Worm (Caenorhabditis elegans): ENCODE measurements around the gene grsp-3.

ce11 chrIV:7156356-7156755 is 24.6 kb upstream of the grsp-3 start, which contains the start of gene maph-9:
- TF ChIP-seq ceh-63 (GFP tag; optimal IDR thresholded peaks at IDR 0.05) (no peak), ces-1 (GFP tag; optimal IDR thresholded peaks at IDR 0.05) (no peak), mef-2 (tag; optimal IDR thresholded peaks at IDR 0.05) (no peak), snpc-4 (tag; optimal IDR thresholded peaks at IDR 0.05) (no peak), ceh-82 (tag; optimal IDR thresholded peaks at IDR 0.05) (no peak), elt-3 (tag; optimal IDR thresholded peaks at IDR 0.05) (no peak), pag-3 (tag; optimal IDR thresholded peaks at IDR 0.05; ENCODE audit: borderline replicate concordance, insufficient read depth) (no peak), unc-62 (GFP tag; optimal IDR thresholded peaks at IDR 0.05) (no peak), nhr-12 (tag; optimal IDR thresholded peaks at IDR 0.05) (no peak), hpl-2 (GFP tag; optimal IDR thresholded peaks at IDR 0.05) (no peak), lsy-2 (tag; optimal IDR thresholded peaks at IDR 0.05) (peak in 1 of 2 experiments; percentile 39), rnt-1 (tag; optimal IDR thresholded peaks at IDR 0.05) (no peak), ceh-8 (GFP tag; optimal IDR thresholded peaks at IDR 0.05) (no peak), nhr-47 (tag; optimal IDR thresholded peaks at IDR 0.05) (peak; percentile 39)

Measured in whole organism, L1 larva.